Fruit fly (Drosophila melanogaster) whole organism, embryonic: Measurements from ENCODE around the gene TbCMF46.

ENCODE experiments used
- Atf-2 ChIP-seq: fragments of 200-800 bp; sonication (Bioruptor generic); optimal IDR thresholded peaks from 2 replicates; lab custom pipeline; 2016; ENCODE audit warnings: missing biosample characterization, missing genetic modification characterization
- CG1832 ChIP-seq: fragments of 200-800 bp; sonication (Bioruptor generic); optimal IDR thresholded peaks from 2 replicates; lab custom pipeline; 2017; ENCODE audit warnings: missing biosample characterization, mild to moderate bottlenecking, missing genetic modification characterization, inconsistent platforms
- sob ChIP-seq: fragments of 200-800 bp; sonication (Bioruptor generic); IDR thresholded peaks from 2 replicates; pipeline ENCODE4 v1.3.6; 2022; ENCODE audit warnings: missing biosample characterization, missing genetic modification characterization

Gene TbCMF46

DNA sequence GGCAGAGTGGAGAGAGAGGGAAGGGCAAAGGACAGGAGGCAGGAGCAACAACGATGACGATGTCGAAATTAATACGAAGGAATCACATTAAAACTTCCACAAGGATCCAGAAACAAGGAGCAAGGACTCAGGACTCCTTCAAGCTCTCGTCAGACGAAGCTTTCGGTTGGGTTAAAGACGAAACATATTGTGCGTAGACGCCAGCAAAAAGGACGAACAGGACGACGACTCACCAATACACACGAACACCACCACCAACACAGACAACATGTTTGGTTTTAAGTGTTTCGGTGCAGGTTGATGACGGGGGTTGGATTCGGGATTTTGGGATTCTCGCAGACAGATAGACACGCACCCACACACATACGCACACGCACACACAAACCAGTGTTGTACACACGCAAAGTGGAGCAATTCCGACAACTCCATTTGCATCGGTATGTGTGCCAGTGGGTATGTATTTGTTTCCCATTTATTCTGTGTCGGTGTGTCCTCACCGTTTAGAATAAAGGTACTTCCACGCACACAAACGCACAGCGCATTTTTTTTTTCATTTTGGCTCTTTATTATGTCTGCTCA lies 42.2 kb downstream of the TbCMF46 start (continued):
- TF ChIP-seq Atf-2 = no peak
- no peak for TF ChIP-seq sob (GFP tag; lab: Robert Waterston, UW)
- no peak for TF ChIP-seq CG1832 (GFP tag; lab: Kevin White, UChicago)
- TF ChIP-seq, all 482 proteins: peak for 12
